Worm (Caenorhabditis elegans) whole organism, young adult: Measurements from ENCODE around the gene nlp-11.

Source experiments
- ama-1 ChIP-seq, 3 experiments: fragments of 150-350 bp in 1 of 3; sonication (generic microtip) in 2 of 3; optimal IDR thresholded peaks; 2 replicates each; lab custom pipeline; 2014 to 2018; ENCODE audit warnings: missing biosample characterization in 2 of 3, missing genetic modification characterization in 2 of 3, missing genetic modification reagents in 2 of 3
- cebp-1 ChIP-seq, 2 experiments: fragments of 200-800 bp in 1 of 2; sonication (Bioruptor generic) in 1 of 2; sonication (generic microtip) in 1 of 2; IDR thresholded peaks in 1 of 2; optimal IDR thresholded peaks in 1 of 2; 2 replicates each; pipeline versions ENCODE4 v1.3.6 to Lab custom; 2017 to 2022; ENCODE audit warnings: missing compliant biosample characterization in 2 of 2, missing genetic modification characterization in 2 of 2, mild to moderate bottlenecking in 1 of 2, missing genetic modification reagents in 1 of 2, moderate library complexity in 1 of 2
- ceh-100 ChIP-seq: fragments of 200-800 bp; sonication (Bioruptor generic); IDR thresholded peaks from 2 replicates; pipeline ENCODE4 v1.3.6; 2022; ENCODE audit warnings: missing genetic modification reagents, missing genetic modification characterization, missing compliant biosample characterization
- ceh-27 ChIP-seq: fragments of 200-800 bp; sonication (Bioruptor generic); optimal IDR thresholded peaks from 2 replicates; lab custom pipeline; 2018; ENCODE audit warnings: mild to moderate bottlenecking, missing genetic modification characterization, moderate library complexity, missing compliant biosample characterization
- hlh-26 ChIP-seq: fragments of 200-800 bp; sonication (Bioruptor generic); conservative IDR thresholded peaks from 2 replicates; pipeline ENCODE4 v1.3.6; 2022; ENCODE audit warnings: missing genetic modification reagents, missing genetic modification characterization, missing compliant biosample characterization
- lin-54 ChIP-seq: fragments of 200-800 bp; sonication (Bioruptor generic); optimal IDR thresholded peaks from 2 replicates; lab custom pipeline; 2018; ENCODE audit warnings: mild to moderate bottlenecking, missing genetic modification characterization, missing compliant biosample characterization
- lir-1 ChIP-seq: fragments of 200-800 bp; sonication (Bioruptor generic); conservative IDR thresholded peaks from 2 replicates; pipeline ENCODE4 v1.3.6; 2022; ENCODE audit warnings: missing genetic modification reagents, missing genetic modification characterization, missing compliant biosample characterization
- nhr-120 ChIP-seq: fragments of 200-800 bp; sonication (Bioruptor generic); IDR thresholded peaks from 2 replicates; pipeline ENCODE4 v1.3.6; 2022; ENCODE audit warnings: missing genetic modification characterization, missing compliant biosample characterization
- nhr-27 ChIP-seq: fragments of 200-800 bp; sonication (Bioruptor generic); optimal IDR thresholded peaks from 2 replicates; lab custom pipeline; 2018; ENCODE audit warnings: mild to moderate bottlenecking, missing genetic modification characterization, moderate library complexity, missing compliant biosample characterization
- nhr-90 ChIP-seq: sonication (generic microtip); optimal IDR thresholded peaks from 2 replicates; lab custom pipeline; 2016; ENCODE audit warnings: missing genotype, mild to moderate bottlenecking, missing genetic modification characterization, missing compliant biosample characterization
- snpc-4 ChIP-seq, 5 experiments: fragments of 150-350 bp in 1 of 5; sonication (generic microtip) in 4 of 5; optimal IDR thresholded peaks; 2 replicates each; lab custom pipeline; 2014 to 2018; ENCODE audit warnings: missing genetic modification characterization in 5 of 5, missing biosample characterization in 3 of 5, antibody characterized with exemption in 2 of 5, mild to moderate bottlenecking in 2 of 5, missing compliant biosample characterization in 2 of 5, missing genotype in 2 of 5, moderate library complexity in 2 of 5, missing genetic modification reagents in 1 of 5
- unc-62 ChIP-seq: fragments of 150-350 bp; optimal IDR thresholded peaks from 2 replicates; lab custom pipeline; 2014; ENCODE audit warnings: missing biosample characterization, missing genetic modification reagents, missing genetic modification characterization

DNA sequence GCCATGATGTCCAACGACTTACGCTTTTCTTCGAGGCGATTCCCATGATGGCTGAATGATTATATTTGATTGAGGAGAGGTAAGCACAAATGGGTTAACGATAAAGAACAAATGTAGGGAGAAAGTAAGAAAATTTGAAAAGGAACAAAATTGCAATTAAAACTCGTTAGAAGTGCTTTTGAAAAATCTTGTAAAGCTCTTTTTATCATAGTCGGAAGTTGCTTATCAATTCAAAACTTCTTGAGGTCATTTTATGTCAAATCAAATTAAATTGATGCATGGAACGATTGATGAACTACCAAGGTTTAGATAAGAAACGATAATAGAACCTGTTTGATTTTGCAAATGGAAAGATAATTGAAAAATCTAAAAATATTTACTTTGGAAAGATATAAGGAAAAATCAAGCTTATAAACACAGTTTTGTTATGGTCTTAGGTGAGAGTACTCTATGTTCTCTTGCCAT lies 17.1 kb upstream of the nlp-11 start, which contains the start of gene glt-5:
- no peak for TF ChIP-seq lin-54
- TF ChIP-seq lir-1: no peak
- TF ChIP-seq unc-62: no peak
- TF ChIP-seq ceh-100 (GFP tag; lab: Robert Waterston, UW): no peak
- no peak for TF ChIP-seq ama-1 (optimal IDR thresholded peaks at IDR 0.05; lab: Kevin White, UChicago)
- no peak for TF ChIP-seq ama-1 (GFP tag; optimal IDR thresholded peaks at IDR 0.05; lab: Kevin White, UChicago)
- no peak for TF ChIP-seq cebp-1 (GFP tag; IDR thresholded peaks at IDR 0.05; lab: Robert Waterston, UW)
- TF ChIP-seq cebp-1 (tag; optimal IDR thresholded peaks at IDR 0.05; lab: Kevin White, UChicago): no peak
- TF ChIP-seq snpc-4 (GFP tag; optimal IDR thresholded peaks at IDR 0.05; lab: Kevin White, UChicago): no peak
- no peak for TF ChIP-seq snpc-4 (tag; optimal IDR thresholded peaks at IDR 0.05; lab: Kevin White, UChicago)
- no peak for TF ChIP-seq ceh-27 (GFP tag; lab: Kevin White, UChicago)
- no peak for TF ChIP-seq nhr-27 (tag; lab: Kevin White, UChicago)
- TF ChIP-seq nhr-120 (GFP tag; lab: Robert Waterston, UW): no peak
- no peak for TF ChIP-seq nhr-90 (tag; lab: Kevin White, UChicago)
- no peak for TF ChIP-seq hlh-26
